Worm (Caenorhabditis elegans) whole organism, L1 larva: Measurements from ENCODE around the gene pro-1.
A peak's percentile ranks its signal among the peaks of the same experiment; 100 is the strongest.

Experiments used
- C04F5.9 ChIP-seq: sonication (generic microtip); optimal IDR thresholded peaks from 2 replicates; lab custom pipeline; 2016; ENCODE audit warnings: missing genetic modification characterization, missing compliant biosample characterization
- F16B12.6 ChIP-seq: fragments of 150-350 bp; optimal IDR thresholded peaks from 2 replicates; lab custom pipeline; 2014; ENCODE audit warnings: missing biosample characterization, missing genetic modification characterization
- aha-1 ChIP-seq: fragments of 150-350 bp; optimal IDR thresholded peaks from 2 replicates; lab custom pipeline; 2014; ENCODE audit warnings: missing biosample characterization, missing genetic modification characterization
- aly-2 ChIP-seq: fragments of 150-350 bp; optimal IDR thresholded peaks from 2 replicates; lab custom pipeline; 2014; ENCODE audit warnings: missing biosample characterization, missing genetic modification characterization
- ama-1 ChIP-seq: fragments of 150-350 bp; optimal IDR thresholded peaks from 2 replicates; lab custom pipeline; 2014
- blmp-1 ChIP-seq: fragments of 150-350 bp; optimal IDR thresholded peaks from 2 replicates; lab custom pipeline; 2014; ENCODE audit warnings: missing biosample characterization, missing genetic modification characterization
- ceh-82 ChIP-seq, 3 experiments: fragments of 150-350 bp in 1 of 3; sonication (generic microtip) in 2 of 3; optimal IDR thresholded peaks; 2 replicates each; lab custom pipeline; 2014 to 2017; ENCODE audit warnings: missing biosample characterization in 3 of 3, missing genetic modification characterization in 3 of 3
- ceh-90 ChIP-seq: sonication (generic microtip); optimal IDR thresholded peaks from 2 replicates; lab custom pipeline; 2016; ENCODE audit warnings: missing genetic modification characterization, missing compliant biosample characterization
- ces-1 ChIP-seq: fragments of 150-350 bp; optimal IDR thresholded peaks from 2 replicates; lab custom pipeline; 2014; ENCODE audit warnings: missing biosample characterization, missing genetic modification reagents, missing genetic modification characterization
- efl-1 ChIP-seq, 4 experiments: fragments of 150-350 bp; optimal IDR thresholded peaks in 3 of 4; peaks in 1 of 4; 1 replicate in 1 of 4; 2 replicates in 3 of 4; lab custom pipeline; 2014; ENCODE audit warnings: missing biosample characterization in 2 of 4, missing genetic modification characterization in 2 of 4, missing genetic modification reagents in 2 of 4
- efl-3 ChIP-seq: fragments of 200-800 bp; sonication (Bioruptor generic); optimal IDR thresholded peaks from 2 replicates; lab custom pipeline; 2018; ENCODE audit warnings: mild to moderate bottlenecking, missing genetic modification characterization, missing compliant biosample characterization
- egl-13 ChIP-seq: sonication (generic microtip); optimal IDR thresholded peaks from 2 replicates; lab custom pipeline; 2016; ENCODE audit warnings: missing genotype, missing genetic modification reagents, missing genetic modification characterization, missing compliant biosample characterization
- ets-5 ChIP-seq: fragments of 200-800 bp; sonication (Bioruptor generic); IDR thresholded peaks from 2 replicates; pipeline ENCODE4 v1.3.6; 2022; ENCODE audit warnings: missing genetic modification characterization, missing compliant biosample characterization
- fos-1 ChIP-seq: fragments of 150-350 bp; optimal IDR thresholded peaks from 2 replicates; lab custom pipeline; 2014; ENCODE audit warnings: missing biosample characterization, missing genetic modification characterization
- grh-1 ChIP-seq: fragments of 200-800 bp; sonication (Bioruptor generic); IDR thresholded peaks from 2 replicates; pipeline ENCODE4 v1.3.6; 2022; ENCODE audit warnings: missing genetic modification reagents, missing genetic modification characterization, missing compliant biosample characterization
- hlh-17 ChIP-seq: fragments of 200-800 bp; sonication (Bioruptor generic); optimal IDR thresholded peaks from 2 replicates; lab custom pipeline; 2018; ENCODE audit warnings: missing genetic modification characterization, mild to moderate bottlenecking, missing compliant biosample characterization, moderate library complexity, borderline replicate concordance
- hlh-4 ChIP-seq: sonication (generic microtip); optimal IDR thresholded peaks from 2 replicates; lab custom pipeline; 2016; ENCODE audit warnings: mild to moderate bottlenecking, missing genetic modification characterization, missing compliant biosample characterization
- lin-14 ChIP-seq: fragments of 200-800 bp; sonication (Bioruptor generic); optimal IDR thresholded peaks from 2 replicates; lab custom pipeline; 2018; ENCODE audit warnings: mild to moderate bottlenecking, missing genetic modification characterization, moderate library complexity, missing compliant biosample characterization
- lin-15B ChIP-seq: fragments of 150-350 bp; sonication (generic microtip); optimal IDR thresholded peaks from 3 replicates; lab custom pipeline; 2014; ENCODE audit warnings: missing biosample characterization, missing genetic modification characterization
- lin-35 ChIP-seq, 2 experiments: fragments of 150-350 bp; optimal IDR thresholded peaks; 2 replicates each; lab custom pipeline; 2014; ENCODE audit warnings: missing biosample characterization in 2 of 2, missing genetic modification characterization in 2 of 2, missing genetic modification reagents in 2 of 2
- lin-39 ChIP-seq: fragments of 150-350 bp; optimal IDR thresholded peaks from 2 replicates; lab custom pipeline; 2014; ENCODE audit warnings: missing biosample characterization, missing genetic modification reagents, missing genetic modification characterization
- lir-3 ChIP-seq: sonication (generic microtip); optimal IDR thresholded peaks from 2 replicates; lab custom pipeline; 2016; ENCODE audit warnings: mild to moderate bottlenecking, missing genetic modification characterization, moderate library complexity, missing compliant biosample characterization; ENCODE audit not compliant: poor library complexity
- lsy-2 ChIP-seq, 2 experiments: fragments of 150-350 bp; optimal IDR thresholded peaks; 2 replicates each; lab custom pipeline; 2014; ENCODE audit warnings: missing biosample characterization in 2 of 2, missing genetic modification characterization in 2 of 2
- mdl-1 ChIP-seq, 2 experiments: fragments of 150-350 bp; optimal IDR thresholded peaks; 2 replicates each; lab custom pipeline; 2014 to 2017; ENCODE audit warnings: missing biosample characterization in 2 of 2, missing genetic modification characterization in 2 of 2, inconsistent platforms in 1 of 2
- mef-2 ChIP-seq: fragments of 150-350 bp; optimal IDR thresholded peaks from 2 replicates; lab custom pipeline; 2014; ENCODE audit warnings: missing biosample characterization, missing genetic modification characterization
- mep-1 ChIP-seq: fragments of 150-350 bp; optimal IDR thresholded peaks from 2 replicates; lab custom pipeline; 2014; ENCODE audit warnings: missing biosample characterization, missing genetic modification characterization
- nhr-12 ChIP-seq: sonication (generic microtip); optimal IDR thresholded peaks from 2 replicates; lab custom pipeline; 2017; ENCODE audit warnings: missing biosample characterization, missing genetic modification characterization
- nhr-19 ChIP-seq: fragments of 200-800 bp; sonication (Bioruptor generic); conservative IDR thresholded peaks from 2 replicates; pipeline ENCODE4 v1.3.6; 2022; ENCODE audit warnings: missing genetic modification characterization, missing compliant biosample characterization
- nhr-20 ChIP-seq: sonication (generic microtip); optimal IDR thresholded peaks from 2 replicates; lab custom pipeline; 2016; ENCODE audit warnings: mild to moderate bottlenecking, missing genetic modification characterization, missing compliant biosample characterization
- nhr-237 ChIP-seq: fragments of 150-350 bp; optimal IDR thresholded peaks from 2 replicates; lab custom pipeline; 2014; ENCODE audit warnings: missing biosample characterization, missing genetic modification characterization
- nhr-47 ChIP-seq: sonication (generic microtip); optimal IDR thresholded peaks from 2 replicates; lab custom pipeline; 2016; ENCODE audit warnings: mild to moderate bottlenecking, missing genetic modification characterization, moderate library complexity, missing compliant biosample characterization
- nhr-71 ChIP-seq: sonication (generic microtip); optimal IDR thresholded peaks from 2 replicates; lab custom pipeline; 2016; ENCODE audit warnings: mild to moderate bottlenecking, missing genetic modification characterization, moderate library complexity, missing compliant biosample characterization
- nhr-77 ChIP-seq: fragments of 150-350 bp; optimal IDR thresholded peaks from 2 replicates; lab custom pipeline; 2014; ENCODE audit warnings: missing biosample characterization, missing genetic modification characterization
- nhr-84 ChIP-seq: sonication (generic microtip); optimal IDR thresholded peaks from 2 replicates; lab custom pipeline; 2017; ENCODE audit warnings: missing biosample characterization, missing genetic modification characterization
- nhr-85 ChIP-seq: sonication (generic microtip); peaks from one replicate; lab custom pipeline; 2016; ENCODE audit warnings: missing genetic modification characterization, inconsistent platforms, missing compliant biosample characterization
- nhr-90 ChIP-seq: sonication (generic microtip); optimal IDR thresholded peaks from 2 replicates; lab custom pipeline; 2016; ENCODE audit warnings: mild to moderate bottlenecking, missing genetic modification characterization, missing compliant biosample characterization; ENCODE audit not compliant: poor library complexity
- pax-3 ChIP-seq: fragments of 200-800 bp; sonication (Bioruptor generic); optimal IDR thresholded peaks from 2 replicates; lab custom pipeline; 2018; ENCODE audit warnings: mild to moderate bottlenecking, missing genetic modification characterization, moderate library complexity, missing compliant biosample characterization
- pqm-1 ChIP-seq: sonication (generic microtip); optimal IDR thresholded peaks from 3 replicates; lab custom pipeline; 2017; ENCODE audit warnings: missing biosample characterization, missing genetic modification characterization
- skn-1 ChIP-seq: fragments of 150-350 bp; optimal IDR thresholded peaks from 2 replicates; lab custom pipeline; 2014; ENCODE audit warnings: missing biosample characterization, missing genetic modification characterization
- snu-23 ChIP-seq: sonication (generic microtip); optimal IDR thresholded peaks from 2 replicates; lab custom pipeline; 2016; ENCODE audit warnings: missing genetic modification characterization, missing compliant biosample characterization
- swsn-7 ChIP-seq: sonication (generic microtip); optimal IDR thresholded peaks from 2 replicates; lab custom pipeline; 2016; ENCODE audit warnings: missing genetic modification characterization, missing compliant biosample characterization
- tlp-1 ChIP-seq: fragments of 150-350 bp; optimal IDR thresholded peaks from 2 replicates; lab custom pipeline; 2014; ENCODE audit warnings: missing biosample characterization, missing genetic modification characterization
- unc-130 ChIP-seq: fragments of 150-350 bp; optimal IDR thresholded peaks from 2 replicates; lab custom pipeline; 2017; ENCODE audit warnings: missing biosample characterization, missing genetic modification characterization, inconsistent platforms
- unc-30 ChIP-seq: sonication (generic microtip); optimal IDR thresholded peaks from 2 replicates; lab custom pipeline; 2017; ENCODE audit warnings: missing biosample characterization, missing genetic modification characterization
- xbp-1 ChIP-seq: sonication (generic microtip); optimal IDR thresholded peaks from 2 replicates; lab custom pipeline; 2016; ENCODE audit warnings: missing genetic modification characterization, missing compliant biosample characterization
- zip-4 ChIP-seq: fragments of 200-800 bp; sonication (Bioruptor generic); optimal IDR thresholded peaks from 2 replicates; lab custom pipeline; 2018; ENCODE audit warnings: mild to moderate bottlenecking, missing genetic modification characterization, moderate library complexity, missing compliant biosample characterization
- ztf-11 ChIP-seq, 2 experiments: sonication (generic microtip); optimal IDR thresholded peaks; 2 replicates each; lab custom pipeline; 2016 to 2017; ENCODE audit warnings: missing genetic modification characterization in 2 of 2, missing biosample characterization in 1 of 2, missing compliant biosample characterization in 1 of 2

pro-1 gene

DNA sequence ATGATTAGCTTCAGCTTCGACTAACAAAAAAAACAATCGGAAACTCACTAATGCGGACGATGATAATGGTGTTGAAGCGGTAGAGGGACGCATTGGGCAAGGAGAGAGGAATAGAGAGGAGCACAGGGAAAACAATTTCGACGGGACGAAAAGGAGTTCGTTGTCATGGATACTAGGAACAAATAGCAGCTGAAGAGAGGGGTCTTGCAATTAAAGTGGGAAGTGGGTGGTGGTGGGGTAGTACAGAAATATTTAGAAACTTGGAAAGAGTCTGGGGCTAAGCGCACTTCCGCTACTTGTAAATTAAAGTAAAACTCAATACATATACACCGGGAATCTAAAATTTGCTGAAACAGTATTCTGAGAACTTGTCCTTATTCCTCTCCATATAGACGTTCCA is 32.0 kb downstream of the pro-1 start, which contains the start of gene F59B10.2:
Gene F59B10.2 (minus strand): TSS at position 101 of the 400 bp plus-strand sequence.
- no peak for TF ChIP-seq lin-35 (GFP tag; optimal IDR thresholded peaks at IDR 0.05; lab: Kevin White, UChicago)
- no peak for TF ChIP-seq efl-1 (optimal IDR thresholded peaks at IDR 0.05; lab: Kevin White, UChicago)
- peak in 1 of 2 experiments; percentile 52 for TF ChIP-seq efl-1 (GFP tag; optimal IDR thresholded peaks at IDR 0.05 in 1 of 2; lab: Kevin White, UChicago)
- TF ChIP-seq, all 84 proteins: peak for 1

DNA sequence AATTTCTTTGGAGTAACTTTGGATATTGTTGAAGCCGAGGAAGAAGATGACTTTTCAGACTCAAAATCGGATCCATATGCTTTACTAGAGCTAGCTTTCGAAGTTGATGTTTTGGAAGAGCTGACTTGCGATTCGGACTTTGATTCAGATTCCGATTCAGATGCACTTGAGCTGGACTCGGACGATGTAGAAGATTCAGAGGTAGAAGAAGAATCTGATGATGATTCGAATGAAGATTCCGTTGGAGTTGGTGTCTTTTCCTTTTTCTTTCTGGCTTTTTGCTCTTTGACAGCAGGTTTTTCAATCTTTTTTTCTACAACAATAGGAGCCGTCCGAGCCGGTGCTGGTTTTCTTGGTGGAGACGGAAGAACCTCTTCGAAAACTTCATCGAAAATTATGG is 33.9 kb downstream of the pro-1 start:
- TF ChIP-seq swsn-7 (tag; lab: Kevin White, UChicago) (no peak), nhr-47 (tag; lab: Kevin White, UChicago) (no peak), grh-1 (GFP tag; lab: Robert Waterston, UW) (no peak), ets-5 (GFP tag; lab: Robert Waterston, UW) (no peak), efl-1 (optimal IDR thresholded peaks at IDR 0.05; lab: Kevin White, UChicago) (no peak), efl-1 (GFP tag; optimal IDR thresholded peaks at IDR 0.05 in 1 of 2; lab: Kevin White, UChicago) (no peak), nhr-12 (tag; lab: Kevin White, UChicago) (no peak), nhr-90 (no peak), F16B12.6 (tag; lab: Kevin White, UChicago) (no peak), nhr-237 (no peak), ceh-82 (tag; optimal IDR thresholded peaks at IDR 0.05; lab: Kevin White, UChicago) (no peak), mef-2 (no peak), nhr-19 (GFP tag; lab: Robert Waterston, UW) (no peak), aha-1 (tag; lab: Kevin White, UChicago) (no peak), unc-130 (tag; lab: Kevin White, UChicago) (no peak), tlp-1 (tag; lab: Kevin White, UChicago) (no peak), efl-3 (GFP tag; lab: Kevin White, UChicago) (no peak), lin-15B (tag; lab: Kevin White, UChicago) (no peak), ceh-90 (tag; lab: Kevin White, UChicago) (no peak)

DNA sequence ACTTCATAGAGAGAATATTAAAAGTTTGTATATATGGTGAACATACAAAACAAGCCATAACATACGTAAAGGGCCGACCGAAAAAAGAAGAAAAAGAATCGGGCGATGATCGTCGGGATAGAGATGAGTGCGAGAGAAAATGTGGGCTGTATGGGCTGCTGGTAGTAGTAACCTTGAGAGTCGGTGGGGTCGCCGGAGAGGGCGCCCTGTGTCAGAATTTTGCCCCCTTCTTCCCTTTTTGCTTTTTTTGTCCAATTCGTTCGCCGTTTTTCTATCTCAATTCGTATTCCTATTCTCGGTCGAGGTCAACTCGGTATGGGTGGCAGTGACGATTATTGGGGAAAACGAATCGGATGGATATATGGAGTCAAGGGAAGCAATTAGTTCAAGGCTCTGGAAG is 35.8 kb downstream of the pro-1 start:
- TF ChIP-seq mdl-1 (tag; optimal IDR thresholded peaks at IDR 0.05; lab: Kevin White, UChicago): no peak
- peak; percentile 36 for TF ChIP-seq nhr-85 (tag; lab: Kevin White, UChicago)
- peak; percentile 41 for TF ChIP-seq blmp-1 (tag; lab: Kevin White, UChicago)
- no peak for TF ChIP-seq nhr-71
- no peak for TF ChIP-seq hlh-17
- TF ChIP-seq snu-23 (GFP tag; lab: Kevin White, UChicago): peak; percentile 34
- peak; percentile 63 for TF ChIP-seq lin-14 (GFP tag; lab: Kevin White, UChicago)
- no peak for TF ChIP-seq swsn-7 (tag; lab: Kevin White, UChicago)

DNA sequence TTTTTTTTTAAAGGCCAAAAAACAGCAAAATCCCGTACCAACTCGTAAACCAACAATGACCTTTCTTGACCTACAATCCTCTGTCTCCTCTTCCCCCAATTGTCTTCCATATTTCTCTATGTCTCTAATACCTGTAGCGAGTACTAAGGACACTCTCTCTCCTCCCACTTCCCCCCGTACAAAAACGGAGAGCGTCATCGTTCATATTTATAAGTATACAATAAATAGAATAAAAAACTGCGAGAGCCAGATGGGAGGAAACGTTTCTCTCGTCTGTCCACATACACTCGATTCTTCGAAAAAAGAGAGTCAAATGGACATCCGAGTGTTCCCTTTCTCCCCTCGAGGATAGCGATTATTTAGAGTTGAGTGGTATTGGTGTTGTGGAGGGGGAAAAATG is 37.1 kb downstream of the pro-1 start:
- TF ChIP-seq mep-1 (tag; lab: Kevin White, UChicago) (peak; percentile 40), efl-1 (optimal IDR thresholded peaks at IDR 0.05; lab: Kevin White, UChicago) (no peak), efl-1 (GFP tag; optimal IDR thresholded peaks at IDR 0.05 in 1 of 2; lab: Kevin White, UChicago) (peak in 1 of 2 experiments; percentile 1), nhr-20 (tag; lab: Kevin White, UChicago) (peak; percentile 13), ceh-82 (tag; optimal IDR thresholded peaks at IDR 0.05; lab: Kevin White, UChicago) (no peak), ztf-11 (tag; optimal IDR thresholded peaks at IDR 0.05; lab: Kevin White, UChicago) (no peak), snu-23 (GFP tag; lab: Kevin White, UChicago) (no peak), nhr-84 (no peak), lin-14 (GFP tag; lab: Kevin White, UChicago) (peak; percentile 57), skn-1 (tag; lab: Kevin White, UChicago) (no peak), xbp-1 (tag; lab: Kevin White, UChicago) (no peak), hlh-4 (tag; lab: Kevin White, UChicago) (no peak), fos-1 (tag; lab: Kevin White, UChicago) (no peak), nhr-90 (no peak), ces-1 (GFP tag; lab: Kevin White, UChicago) (no peak), nhr-85 (tag; lab: Kevin White, UChicago) (peak; percentile 30), aly-2 (tag; lab: Kevin White, UChicago) (no peak), egl-13 (no peak), lsy-2 (tag; optimal IDR thresholded peaks at IDR 0.05; lab: Kevin White, UChicago) (peak in 1 of 2 experiments; percentile 19), lir-3 (no peak), nhr-77 (tag; lab: Kevin White, UChicago) (peak; percentile 28), pqm-1 (no peak), lin-39 (tag; lab: Kevin White, UChicago) (no peak), unc-30 (no peak), zip-4 (GFP tag; lab: Kevin White, UChicago) (no peak), C04F5.9 (tag; lab: Kevin White, UChicago) (no peak), ama-1 (lab: Kevin White, UChicago) (no peak), nhr-71 (peak; percentile 23), pax-3 (tag; lab: Kevin White, UChicago) (no peak)
